Fruit fly (Drosophila melanogaster) whole organism, adult: Measurements from ENCODE around the gene Wwox.

Source experiments
- CG11617 ChIP-seq: fragments of 200-800 bp; sonication (Bioruptor generic); optimal IDR thresholded peaks from 2 replicates; lab custom pipeline; 2017; ENCODE audit warnings: mild to moderate bottlenecking, missing biosample characterization, missing genetic modification reagents, missing genetic modification characterization
- CG12768 ChIP-seq: fragments of 200-800 bp; sonication (Bioruptor generic); optimal IDR thresholded peaks from 2 replicates; lab custom pipeline; 2017; ENCODE audit warnings: missing biosample characterization, missing genetic modification characterization, mild to moderate bottlenecking, moderate library complexity, missing genetic modification reagents
- CG14711 ChIP-seq: fragments of 200-800 bp; sonication (Bioruptor generic); optimal IDR thresholded peaks from 2 replicates; lab custom pipeline; 2018; ENCODE audit warnings: missing biosample characterization, mild to moderate bottlenecking, missing genetic modification characterization, moderate library complexity
- CG1620 ChIP-seq: fragments of 200-800 bp; sonication (Bioruptor generic); optimal IDR thresholded peaks from 2 replicates; lab custom pipeline; 2016; ENCODE audit warnings: missing biosample characterization, missing genetic modification characterization
- CG33017 ChIP-seq: fragments of 200-800 bp; sonication (Bioruptor generic); optimal IDR thresholded peaks from 2 replicates; lab custom pipeline; 2018; ENCODE audit warnings: missing biosample characterization, mild to moderate bottlenecking, missing genetic modification characterization, moderate library complexity
- CG5204 ChIP-seq: fragments of 200-800 bp; sonication (Bioruptor generic); optimal IDR thresholded peaks from 2 replicates; lab custom pipeline; 2016; ENCODE audit warnings: missing biosample characterization, missing genetic modification characterization
- CG7045 ChIP-seq: fragments of 200-800 bp; sonication (Bioruptor generic); optimal IDR thresholded peaks from 2 replicates; lab custom pipeline; 2017; ENCODE audit warnings: missing biosample characterization, mild to moderate bottlenecking, missing genetic modification characterization
- CG7101 ChIP-seq: fragments of 200-800 bp; sonication (Bioruptor generic); optimal IDR thresholded peaks from 2 replicates; lab custom pipeline; 2018; ENCODE audit warnings: missing biosample characterization, mild to moderate bottlenecking, missing genetic modification characterization, moderate library complexity
- Clk ChIP-seq: fragments of 200-800 bp; sonication (Bioruptor generic); optimal IDR thresholded peaks from 2 replicates; lab custom pipeline; 2017; ENCODE audit warnings: missing biosample characterization, missing genetic modification characterization
- Crg-1 ChIP-seq: fragments of 200-800 bp; sonication (Bioruptor generic); optimal IDR thresholded peaks from 2 replicates; lab custom pipeline; 2016; ENCODE audit warnings: missing biosample characterization, missing genetic modification characterization
- Hr96 ChIP-seq: fragments of 200-800 bp; sonication (Bioruptor generic); optimal IDR thresholded peaks from 2 replicates; lab custom pipeline; 2016; ENCODE audit warnings: missing biosample characterization, missing genetic modification characterization
- Mnt ChIP-seq: fragments of 200-800 bp; sonication (Bioruptor generic); optimal IDR thresholded peaks from 2 replicates; lab custom pipeline; 2016; ENCODE audit warnings: missing biosample characterization, mild to moderate bottlenecking, missing genetic modification characterization
- bab1 ChIP-seq: fragments of 200-800 bp; sonication (Bioruptor generic); optimal IDR thresholded peaks from 3 replicates; lab custom pipeline; 2019; ENCODE audit warnings: missing biosample characterization, mild to moderate bottlenecking, missing genetic modification characterization, moderate library complexity
- cic ChIP-seq: fragments of 200-800 bp; sonication (Bioruptor generic); optimal IDR thresholded peaks from 2 replicates; lab custom pipeline; 2017; ENCODE audit warnings: missing biosample characterization, mild to moderate bottlenecking, missing genetic modification characterization, moderate library complexity
- kay ChIP-seq: fragments of 200-800 bp; sonication (Bioruptor generic); peaks from one replicate; lab custom pipeline; 2016; ENCODE audit warnings: missing biosample characterization, missing genetic modification characterization, borderline replicate concordance
- ovo ChIP-seq: fragments of 200-800 bp; sonication (Bioruptor generic); optimal IDR thresholded peaks from 2 replicates; lab custom pipeline; 2016; ENCODE audit warnings: missing biosample characterization, missing genetic modification characterization
- pad ChIP-seq: fragments of 200-800 bp; sonication (Bioruptor generic); optimal IDR thresholded peaks from 3 replicates; lab custom pipeline; 2017; ENCODE audit warnings: missing biosample characterization, missing genetic modification characterization, mild to moderate bottlenecking, moderate library complexity, missing genetic modification reagents
- tj ChIP-seq: fragments of 200-800 bp; sonication (Bioruptor generic); optimal IDR thresholded peaks from 3 replicates; lab custom pipeline; 2017; ENCODE audit warnings: missing biosample characterization, mild to moderate bottlenecking, missing genetic modification characterization, moderate library complexity
- toe ChIP-seq: fragments of 200-800 bp; sonication (Bioruptor generic); optimal IDR thresholded peaks from 2 replicates; lab custom pipeline; 2016; ENCODE audit warnings: missing biosample characterization, missing genetic modification characterization

Gene Wwox

DNA sequence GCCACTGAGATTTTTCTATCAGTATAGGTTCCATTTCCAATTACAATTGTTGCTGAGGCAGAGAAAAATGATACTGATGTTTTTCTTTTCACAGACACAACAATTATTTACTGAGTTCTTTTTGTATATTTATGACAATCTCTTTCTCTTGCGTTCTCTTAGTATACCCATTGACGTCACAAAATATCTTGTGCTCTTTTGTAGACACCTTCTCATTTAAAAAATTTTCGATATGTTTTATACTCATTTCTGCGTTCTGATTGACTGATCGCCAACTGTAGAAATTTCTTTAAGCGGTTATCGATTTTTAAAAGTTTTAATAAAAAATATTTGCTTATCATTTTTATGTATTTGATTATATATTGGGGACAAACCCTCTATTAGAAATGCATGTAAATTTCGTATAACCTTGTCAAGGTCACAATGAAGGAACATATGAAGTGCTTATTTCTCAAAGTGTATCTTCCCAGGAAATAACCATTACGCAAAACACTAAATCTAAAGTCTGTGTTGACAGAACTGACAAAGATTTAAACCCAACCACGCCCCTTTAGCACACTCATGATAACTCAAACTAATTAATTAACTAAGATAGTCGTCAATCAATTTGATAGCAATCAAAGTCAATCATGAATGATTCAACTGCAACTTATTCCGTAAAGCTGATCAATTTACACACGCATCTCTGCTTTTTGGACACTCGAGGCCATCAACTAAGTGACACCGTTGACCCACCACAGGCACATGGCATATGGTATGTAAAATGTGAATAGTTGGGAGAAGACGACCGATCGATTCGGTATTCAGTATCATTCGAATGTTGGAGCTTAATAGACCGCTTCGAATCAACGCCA, 6.7 kb upstream of the Wwox start, which contains the start of the genes Glyat and Tg:
Gene Glyat, minus strand, starts transcription at position 51 of the 854 bp plus-strand sequence.
Gene Tg, plus strand, starts transcription at position 804 of the 854 bp plus-strand sequence.
- TF ChIP-seq Hr96 (GFP tag; lab: Kevin White, UChicago) (no peak), kay (GFP tag; lab: Kevin White, UChicago) (peak; percentile 7), cic (GFP tag; lab: Kevin White, UChicago) (no peak), tj (peak; percentile 40)

- TF ChIP-seq tj (peak; percentile 32), cic (GFP tag; lab: Kevin White, UChicago) (peak; percentile 32), bab1 (GFP tag; lab: Kevin White, UChicago) (peak; percentile 21), Mnt (peak; percentile 91), CG7101 (tag; lab: Kevin White, UChicago) (peak; percentile 22), CG11617 (GFP tag; lab: Kevin White, UChicago) (peak; percentile 20), CG12768 (GFP tag; lab: Kevin White, UChicago) (peak; percentile 28), CG33017 (peak; percentile 36), pad (GFP tag; lab: Kevin White, UChicago) (no peak), CG14711 (tag; lab: Kevin White, UChicago) (no peak)
Observed at dm6 chr2L:8009283-8010211, 5.5 kb upstream of the Wwox start, which contains the start of gene CG12560. CG12560 (minus strand) TSS chr2L:8009477.

DNA sequence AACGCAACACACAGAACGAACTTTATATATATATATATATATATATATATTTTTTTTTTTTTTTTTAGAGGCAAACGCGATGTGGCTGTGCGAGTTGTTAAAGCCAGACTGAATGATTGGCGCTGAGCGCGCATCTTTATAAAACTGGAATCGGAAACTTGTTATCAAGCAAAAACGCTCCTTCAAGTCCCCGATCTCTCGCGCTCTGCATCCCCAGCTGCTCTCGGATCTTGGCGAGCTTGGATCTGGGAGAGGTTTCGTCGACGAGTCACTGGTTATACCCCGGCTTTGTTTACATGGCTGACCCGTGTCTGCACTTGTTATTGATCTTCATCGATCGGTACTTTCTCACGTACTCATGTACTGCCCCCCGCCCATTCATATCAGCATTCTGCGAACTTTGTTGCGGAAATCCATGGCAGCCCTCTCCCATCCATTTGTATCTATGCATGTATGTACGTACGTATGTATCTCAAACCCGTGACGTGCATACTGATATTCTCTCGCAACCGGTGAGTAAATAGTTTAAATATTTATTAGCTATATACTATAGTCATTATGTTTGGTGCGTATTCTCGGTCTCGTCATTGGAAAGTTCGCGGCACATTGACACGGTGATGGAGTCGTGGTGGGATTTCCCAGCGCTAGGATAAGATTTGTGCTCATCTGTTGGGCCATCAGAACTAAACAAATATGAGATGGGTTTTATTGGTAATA, 3.2 kb upstream of the Wwox start, which contains the start of gene Spn28Dc:
Gene Spn28Dc, minus strand, starts transcription at position 51 of the 717 bp plus-strand sequence.
- TF ChIP-seq CG1620 (GFP tag; lab: Kevin White, UChicago) (no peak), Crg-1 (GFP tag; lab: Kevin White, UChicago) (peak; percentile 48), kay (GFP tag; lab: Kevin White, UChicago) (no peak), CG11617 (GFP tag; lab: Kevin White, UChicago) (no peak), CG7101 (tag; lab: Kevin White, UChicago) (no peak), CG14711 (tag; lab: Kevin White, UChicago) (no peak), ovo (GFP tag; lab: Kevin White, UChicago) (no peak), tj (peak; percentile 6), bab1 (GFP tag; lab: Kevin White, UChicago) (no peak), cic (GFP tag; lab: Kevin White, UChicago) (peak; percentile 89), Hr96 (GFP tag; lab: Kevin White, UChicago) (no peak), CG12768 (GFP tag; lab: Kevin White, UChicago) (peak; percentile 44), CG5204 (GFP tag; lab: Kevin White, UChicago) (no peak), pad (GFP tag; lab: Kevin White, UChicago) (no peak), Clk (GFP tag; lab: Kevin White, UChicago) (no peak), Mnt (peak; percentile 8), toe (GFP tag; lab: Kevin White, UChicago) (no peak)

- TF ChIP-seq CG12768 (GFP tag; lab: Kevin White, UChicago) (peak; percentile 50), CG14711 (tag; lab: Kevin White, UChicago) (peak; percentile 44), CG33017 (peak; percentile 62), CG1620 (GFP tag; lab: Kevin White, UChicago) (no peak), Crg-1 (GFP tag; lab: Kevin White, UChicago) (no peak), CG11617 (GFP tag; lab: Kevin White, UChicago) (no peak), CG7045 (GFP tag; lab: Kevin White, UChicago) (peak; percentile 74), toe (GFP tag; lab: Kevin White, UChicago) (peak; percentile 68), CG7101 (tag; lab: Kevin White, UChicago) (peak; percentile 58), cic (GFP tag; lab: Kevin White, UChicago) (peak; percentile 89), CG5204 (GFP tag; lab: Kevin White, UChicago) (peak; percentile 63), Clk (GFP tag; lab: Kevin White, UChicago) (peak; percentile 16)
Observed at dm6 chr2L:8006038-8006437, 2.0 kb upstream of the Wwox start.
